Fruit fly (Drosophila melanogaster) whole organism, embryonic: ENCODE data around the gene GC.

Experiments
- Bteb2 ChIP-seq: fragments of 200-800 bp; sonication (Bioruptor generic); optimal IDR thresholded peaks from 2 replicates; lab custom pipeline; 2016; ENCODE audit warnings: missing biosample characterization, missing genetic modification characterization
- CG10147 ChIP-seq: fragments of 200-800 bp; sonication (Bioruptor generic); optimal IDR thresholded peaks from 2 replicates; lab custom pipeline; 2019; ENCODE audit warnings: missing biosample characterization, mild to moderate bottlenecking, missing genetic modification characterization, moderate library complexity
- CG10274 ChIP-seq: fragments of 200-800 bp; sonication (Bioruptor generic); optimal IDR thresholded peaks from 3 replicates; lab custom pipeline; 2017; ENCODE audit warnings: missing biosample characterization, mild to moderate bottlenecking, missing genetic modification characterization
- CG10431 ChIP-seq: fragments of 200-800 bp; sonication (Bioruptor generic); optimal IDR thresholded peaks from 3 replicates; lab custom pipeline; 2018; ENCODE audit warnings: missing biosample characterization, mild to moderate bottlenecking, missing genetic modification characterization
- CG10654 ChIP-seq: fragments of 200-800 bp; sonication (Bioruptor generic); optimal IDR thresholded peaks from 2 replicates; lab custom pipeline; 2016; ENCODE audit warnings: missing biosample characterization, missing genetic modification characterization
- CG12744 ChIP-seq: fragments of 200-800 bp; sonication (Bioruptor generic); optimal IDR thresholded peaks from 2 replicates; lab custom pipeline; 2016; ENCODE audit warnings: missing biosample characterization, missing genetic modification characterization
- CG13296 ChIP-seq: fragments of 200-800 bp; sonication (Bioruptor generic); optimal IDR thresholded peaks from 3 replicates; lab custom pipeline; 2018; ENCODE audit warnings: missing biosample characterization, mild to moderate bottlenecking, missing genetic modification characterization
- CG13624 ChIP-seq: fragments of 200-800 bp; sonication (Bioruptor generic); optimal IDR thresholded peaks from 2 replicates; lab custom pipeline; 2016; ENCODE audit warnings: missing biosample characterization, missing genetic modification characterization
- CG15011 ChIP-seq: fragments of 200-800 bp; sonication (Bioruptor generic); optimal IDR thresholded peaks from 3 replicates; lab custom pipeline; 2018; ENCODE audit warnings: missing biosample characterization, mild to moderate bottlenecking, missing genetic modification characterization
- CG15601 ChIP-seq: fragments of 200-800 bp; sonication (Bioruptor generic); optimal IDR thresholded peaks from 3 replicates; lab custom pipeline; 2019; ENCODE audit warnings: missing biosample characterization, mild to moderate bottlenecking, missing genetic modification characterization, moderate library complexity
- CG17568 ChIP-seq: fragments of 200-800 bp; sonication (Bioruptor generic); optimal IDR thresholded peaks from 2 replicates; lab custom pipeline; 2018; ENCODE audit warnings: missing biosample characterization, mild to moderate bottlenecking, missing genetic modification characterization, moderate library complexity
- CG17802 ChIP-seq: fragments of 200-800 bp; sonication (Bioruptor generic); optimal IDR thresholded peaks from 2 replicates; lab custom pipeline; 2018; ENCODE audit warnings: missing biosample characterization, mild to moderate bottlenecking, missing genetic modification characterization, moderate library complexity
- CG17829 ChIP-seq: fragments of 200-800 bp; optimal IDR thresholded peaks from 2 replicates; lab custom pipeline; 2019; ENCODE audit warnings: missing biosample characterization, mild to moderate bottlenecking, missing genetic modification characterization, moderate library complexity
- CG17912 ChIP-seq: fragments of 200-800 bp; sonication (Bioruptor generic); optimal IDR thresholded peaks from 2 replicates; lab custom pipeline; 2018; ENCODE audit warnings: missing biosample characterization, mild to moderate bottlenecking, missing genetic modification characterization
- CG2116 ChIP-seq: fragments of 200-800 bp; sonication (Bioruptor generic); optimal IDR thresholded peaks from 3 replicates; lab custom pipeline; 2018; ENCODE audit warnings: missing biosample characterization, mild to moderate bottlenecking, missing genetic modification characterization
- CG4328 ChIP-seq: fragments of 200-800 bp; sonication (Bioruptor generic); optimal IDR thresholded peaks from 3 replicates; lab custom pipeline; 2017; ENCODE audit warnings: missing biosample characterization, missing genetic modification reagents, missing genetic modification characterization
- Ets97D ChIP-seq: fragments of 200-800 bp; sonication (Bioruptor generic); optimal IDR thresholded peaks from 3 replicates; lab custom pipeline; 2016; ENCODE audit warnings: missing biosample characterization, missing genetic modification characterization
- Hand ChIP-seq: fragments of 200-800 bp; sonication (Bioruptor generic); optimal IDR thresholded peaks from 2 replicates; lab custom pipeline; 2017; ENCODE audit warnings: mild to moderate bottlenecking, missing biosample characterization, missing genetic modification reagents, missing genetic modification characterization
- Hr3 ChIP-seq: fragments of 200-800 bp; sonication (Bioruptor generic); optimal IDR thresholded peaks from 3 replicates; lab custom pipeline; 2016; ENCODE audit warnings: missing biosample characterization, missing genetic modification characterization
- Hr51 ChIP-seq, 2 experiments: fragments of 200-800 bp; sonication (Bioruptor generic); optimal IDR thresholded peaks; 2 replicates in 1 of 2; 3 replicates in 1 of 2; lab custom pipeline; 2016 to 2018; ENCODE audit warnings: missing biosample characterization in 2 of 2, missing genetic modification characterization in 2 of 2, mild to moderate bottlenecking in 1 of 2, moderate library complexity in 1 of 2
- Hr78 ChIP-seq, 2 experiments: fragments of 200-800 bp in 1 of 2; fragments of >200 bp in 1 of 2; sonication (Bioruptor generic) in 1 of 2; optimal IDR thresholded peaks; 2 replicates each; lab custom pipeline; 2017 to 2019; ENCODE audit warnings: missing biosample characterization in 2 of 2, missing genetic modification characterization in 2 of 2, mild to moderate bottlenecking in 1 of 2, moderate library complexity in 1 of 2
- NfI ChIP-seq: fragments of 200-800 bp; sonication (Bioruptor generic); optimal IDR thresholded peaks from 3 replicates; lab custom pipeline; 2018; ENCODE audit warnings: missing biosample characterization, mild to moderate bottlenecking, missing genetic modification characterization, moderate library complexity
- Oli ChIP-seq: fragments of 200-800 bp; sonication (Bioruptor generic); optimal IDR thresholded peaks from 2 replicates; lab custom pipeline; 2018; ENCODE audit warnings: missing biosample characterization, mild to moderate bottlenecking, missing genetic modification characterization, moderate library complexity
- Ssrp ChIP-seq: fragments of 200-800 bp; sonication (Bioruptor generic); optimal IDR thresholded peaks from 2 replicates; lab custom pipeline; 2018; ENCODE audit warnings: missing biosample characterization, mild to moderate bottlenecking, missing genetic modification characterization, moderate library complexity
- Vsx1 ChIP-seq: fragments of 200-800 bp; sonication (Bioruptor generic); optimal IDR thresholded peaks from 2 replicates; lab custom pipeline; 2017; ENCODE audit warnings: missing biosample characterization, mild to moderate bottlenecking, missing genetic modification characterization, missing genetic modification reagents
- Xbp1 ChIP-seq: fragments of 200-800 bp; sonication (Bioruptor generic); optimal IDR thresholded peaks from 3 replicates; lab custom pipeline; 2016; ENCODE audit warnings: missing biosample characterization, mild to moderate bottlenecking, missing genetic modification characterization
- al ChIP-seq: fragments of 200-800 bp; sonication (Bioruptor generic); IDR thresholded peaks from 2 replicates; pipeline ENCODE4 v1.3.6; 2022; ENCODE audit warnings: missing biosample characterization, missing genetic modification characterization
- ato ChIP-seq: fragments of 200-800 bp; sonication (Bioruptor generic); IDR thresholded peaks from 2 replicates; pipeline ENCODE4 v1.3.6; 2022; ENCODE audit warnings: missing biosample characterization, missing genetic modification characterization; ENCODE audit not compliant: partially characterized antibody
- bsh ChIP-seq, 2 experiments: fragments of 200-800 bp; sonication (Bioruptor generic); optimal IDR thresholded peaks; 2 replicates each; lab custom pipeline; 2017 to 2018; ENCODE audit warnings: mild to moderate bottlenecking in 2 of 2, missing biosample characterization in 2 of 2, missing genetic modification characterization in 2 of 2, moderate library complexity in 1 of 2
- chif ChIP-seq, 2 experiments: fragments of 200-800 bp; sonication (Bioruptor generic); optimal IDR thresholded peaks; 3 replicates each; lab custom pipeline; 2016; ENCODE audit warnings: missing biosample characterization in 2 of 2, missing genetic modification characterization in 2 of 2
- dmrt11E ChIP-seq: fragments of 200-800 bp; sonication (Bioruptor generic); optimal IDR thresholded peaks from 3 replicates; lab custom pipeline; 2018; ENCODE audit warnings: missing biosample characterization, mild to moderate bottlenecking, missing genetic modification characterization, moderate library complexity
- ems ChIP-seq: fragments of 200-800 bp; sonication (Bioruptor generic); optimal IDR thresholded peaks from 3 replicates; lab custom pipeline; 2016; ENCODE audit warnings: missing biosample characterization, missing genetic modification characterization
- fu2 ChIP-seq: fragments of 200-800 bp; sonication (Bioruptor generic); optimal IDR thresholded peaks from 2 replicates; lab custom pipeline; 2016; ENCODE audit warnings: missing biosample characterization, missing genetic modification characterization
- gcm ChIP-seq: fragments of 200-800 bp; sonication (Bioruptor generic); optimal IDR thresholded peaks from 2 replicates; lab custom pipeline; 2019; ENCODE audit warnings: missing biosample characterization, mild to moderate bottlenecking, missing genetic modification characterization, moderate library complexity
- inv ChIP-seq: fragments of 200-800 bp; sonication (Bioruptor generic); IDR thresholded peaks from 2 replicates; pipeline ENCODE4 v1.3.6; 2022; ENCODE audit warnings: missing biosample characterization, missing genetic modification characterization; ENCODE audit not compliant: partially characterized antibody
- lilli ChIP-seq: fragments of 200-800 bp; sonication (Bioruptor generic); optimal IDR thresholded peaks from 3 replicates; lab custom pipeline; 2016; ENCODE audit warnings: missing biosample characterization, missing genetic modification characterization
- lola ChIP-seq, 3 experiments: fragments of >200 bp in 2 of 3; fragments of 200-800 bp in 1 of 3; sonication (Bioruptor generic) in 1 of 3; optimal IDR thresholded peaks; 2 replicates each; lab custom pipeline; 2017 to 2019; ENCODE audit warnings: missing biosample characterization in 3 of 3, missing genetic modification characterization in 3 of 3, mild to moderate bottlenecking in 1 of 3, moderate library complexity in 1 of 3
- nerfin-1 ChIP-seq: fragments of 200-800 bp; sonication (Bioruptor generic); optimal IDR thresholded peaks from 3 replicates; lab custom pipeline; 2019; ENCODE audit warnings: missing biosample characterization, mild to moderate bottlenecking, missing genetic modification characterization, moderate library complexity
- otp ChIP-seq: fragments of 200-800 bp; sonication (Bioruptor generic); IDR thresholded peaks from 3 replicates; pipeline ENCODE4, ENCODE4 v1.3.6; 2022; ENCODE audit warnings: missing biosample characterization, missing genetic modification characterization
- p53 ChIP-seq: fragments of 200-800 bp; sonication (Bioruptor generic); optimal IDR thresholded peaks from 2 replicates; lab custom pipeline; 2016; ENCODE audit warnings: missing biosample characterization, missing genetic modification characterization
- pb ChIP-seq: fragments of 200-800 bp; sonication (Bioruptor generic); optimal IDR thresholded peaks from 3 replicates; lab custom pipeline; 2016; ENCODE audit warnings: missing biosample characterization, missing genetic modification characterization
- pho ChIP-seq: fragments of 200-800 bp; sonication (Bioruptor generic); optimal IDR thresholded peaks from 2 replicates; lab custom pipeline; 2016; ENCODE audit warnings: missing biosample characterization, missing genetic modification characterization
- pum ChIP-seq: fragments of 200-800 bp; sonication (Bioruptor generic); optimal IDR thresholded peaks from 2 replicates; lab custom pipeline; 2016; ENCODE audit warnings: missing biosample characterization, missing genetic modification characterization
- pzg ChIP-seq: fragments of 200-800 bp; sonication (Bioruptor generic); optimal IDR thresholded peaks from 3 replicates; lab custom pipeline; 2018; ENCODE audit warnings: missing biosample characterization, mild to moderate bottlenecking, missing genetic modification characterization, moderate library complexity
- row ChIP-seq: fragments of 200-800 bp; sonication (Bioruptor generic); IDR thresholded peaks from 3 replicates; pipeline ENCODE4 v1.3.6; 2022; ENCODE audit warnings: missing biosample characterization, missing genetic modification characterization
- stc ChIP-seq: fragments of 200-800 bp; sonication (Bioruptor generic); IDR thresholded peaks from 2 replicates; pipeline ENCODE4 v1.3.6; 2022; ENCODE audit warnings: missing biosample characterization, missing genetic modification characterization
- vvl ChIP-seq: fragments of 200-800 bp; sonication (Bioruptor generic); IDR thresholded peaks from 2 replicates; pipeline ENCODE4 v1.3.6; 2022; ENCODE audit warnings: missing biosample characterization, missing genetic modification characterization
- z ChIP-seq: fragments of 200-800 bp; sonication (Bioruptor generic); IDR thresholded peaks from 3 replicates; pipeline ENCODE4 v1.3.6; 2022; ENCODE audit warnings: missing biosample characterization, missing genetic modification characterization
- zf30C ChIP-seq: fragments of 200-800 bp; sonication (Bioruptor generic); optimal IDR thresholded peaks from 3 replicates; lab custom pipeline; 2018; ENCODE audit warnings: missing biosample characterization, mild to moderate bottlenecking, missing genetic modification characterization

GC gene

dm6 chr3L:1575731-1576376 is 53.2 kb downstream of the GC start (continued):
- TF ChIP-seq Hr78 (GFP tag; optimal IDR thresholded peaks at IDR 0.05; lab: Kevin White, UChicago) (no peak), CG2116 (GFP tag; lab: Kevin White, UChicago) (no peak), zf30C (no peak), pum (GFP tag; lab: Kevin White, UChicago) (no peak), otp (GFP tag; lab: Robert Waterston, UW) (no peak), lilli (GFP tag; lab: Kevin White, UChicago) (peak; percentile 7), CG10147 (no peak), chif (GFP tag; optimal IDR thresholded peaks at IDR 0.05; lab: Kevin White, UChicago) (no peak), CG17568 (GFP tag; lab: Kevin White, UChicago) (peak; percentile 35), dmrt11E (tag; lab: Kevin White, UChicago) (peak; percentile 5), CG10654 (GFP tag; lab: Kevin White, UChicago) (no peak), CG15601 (tag; lab: Kevin White, UChicago) (no peak), NfI (GFP tag; lab: Kevin White, UChicago) (no peak), ems (no peak), CG10431 (GFP tag; lab: Kevin White, UChicago) (no peak), Xbp1 (GFP tag; lab: Kevin White, UChicago) (no peak), Hr3 (GFP tag; lab: Kevin White, UChicago) (no peak), CG13296 (GFP tag; lab: Kevin White, UChicago) (peak; percentile 15), inv (no peak), bsh (GFP tag; optimal IDR thresholded peaks at IDR 0.05; lab: Kevin White, UChicago) (no peak), CG4328 (GFP tag; lab: Kevin White, UChicago) (no peak), pho (GFP tag; lab: Kevin White, UChicago) (no peak), Oli (tag; lab: Kevin White, UChicago) (no peak), Ssrp (tag; lab: Kevin White, UChicago) (no peak), fu2 (no peak), Ets97D (peak; percentile 0), z (GFP tag; lab: Robert Waterston, UW) (0 out of 3 replicates have a peak, but pooled peaks have one; percentile 12), CG10274 (GFP tag; lab: Kevin White, UChicago) (no peak), lola (GFP tag; optimal IDR thresholded peaks at IDR 0.05; lab: Kevin White, UChicago) (no peak), CG17829 (tag; lab: Kevin White, UChicago) (no peak), al (GFP tag; lab: Robert Waterston, UW) (no peak), Bteb2 (GFP tag; lab: Kevin White, UChicago) (no peak), gcm (GFP tag; lab: Kevin White, UChicago) (no peak), Hr51 (GFP tag; optimal IDR thresholded peaks at IDR 0.05; lab: Kevin White, UChicago) (no peak), CG12744 (GFP tag; lab: Kevin White, UChicago) (no peak), CG13624 (GFP tag; lab: Kevin White, UChicago) (no peak), CG17802 (no peak), vvl (no peak), Hand (GFP tag; lab: Kevin White, UChicago) (no peak), ato (no peak), CG17912 (GFP tag; lab: Kevin White, UChicago) (no peak), Vsx1 (GFP tag; lab: Kevin White, UChicago) (no peak), row (GFP tag; lab: Robert Waterston, UW) (0 out of 3 replicates have a peak, but pooled peaks have one; percentile 25), CG15011 (GFP tag; lab: Kevin White, UChicago) (no peak), pzg (no peak), nerfin-1 (tag; lab: Kevin White, UChicago) (no peak), stc (GFP tag; lab: Robert Waterston, UW) (peak; percentile 22; the same call in 1 of the 2 replicates), p53 (GFP tag; lab: Kevin White, UChicago) (no peak), pb (GFP tag; lab: Kevin White, UChicago) (no peak)
